Worm (Caenorhabditis elegans): Measurements from ENCODE around the gene K11D12.12.

K11D12.12 gene

ce11 chrV:5040925-5041324 lies 11.1 kb upstream of the K11D12.12 start, which contains the start of gene K11D12.8:
TSS of gene K11D12.8 (minus strand) at chrV:5041001.
- no peak for TF ChIP-seq unc-62 (GFP tag; optimal IDR thresholded peaks at IDR 0.05)

ce11 chrV:5046103-5046502 lies 6.0 kb upstream of the K11D12.12 start, which contains the start of gene exc-14:
TSS of gene exc-14 (minus strand) at chrV:5046203.
- no peak for TF ChIP-seq unc-62 (GFP tag; optimal IDR thresholded peaks at IDR 0.05)

- TF ChIP-seq unc-62 (GFP tag; optimal IDR thresholded peaks at IDR 0.05) = no peak
Measured at ce11 chrV:5046558-5046957, 5.5 kb upstream of the K11D12.12 start.

ce11 chrV:5049333-5049942 lies 2.6 kb upstream of the K11D12.12 start, which contains the start of the genes pqn-51 and K11D12.14:
TSS of gene pqn-51 (plus strand) at chrV:5049607.
TSS of gene K11D12.14 (plus strand) at chrV:5049636.
- no peak for TF ChIP-seq unc-62 (GFP tag; optimal IDR thresholded peaks at IDR 0.05)

ce11 chrV:5050073-5050599 lies 1.9 kb upstream of the K11D12.12 start:
- no peak for TF ChIP-seq unc-62 (GFP tag; optimal IDR thresholded peaks at IDR 0.05)

ce11 chrV:5053335-5053734 lies 1.3 kb downstream of the K11D12.12 start, which contains the start of gene cwp-4:
TSS of gene cwp-4 (plus strand) at chrV:5053635.
- no peak for TF ChIP-seq unc-62 (GFP tag; optimal IDR thresholded peaks at IDR 0.05)

ce11 chrV:5064761-5065421 lies 12.8 kb downstream of the K11D12.12 start, which contains the start of gene mlk-1:
TSS of gene mlk-1 (minus strand) at chrV:5064811.
- TF ChIP-seq unc-62 (GFP tag; optimal IDR thresholded peaks at IDR 0.05) = no peak

ce11 chrV:5067390-5067789 lies 15.3 kb downstream of the K11D12.12 start:
- TF ChIP-seq unc-62 (GFP tag; optimal IDR thresholded peaks at IDR 0.05) = no peak

- no peak for TF ChIP-seq unc-62 (GFP tag; optimal IDR thresholded peaks at IDR 0.05)
Measured at ce11 chrV:5069440-5069839, 17.4 kb downstream of the K11D12.12 start, which contains the start of gene Y58A7A.1. TSS of gene Y58A7A.1 (minus strand) at chrV:5069540.

ce11 chrV:5072082-5072481 lies 20.0 kb downstream of the K11D12.12 start, which contains the start of gene Y58A7A.2:
TSS of gene Y58A7A.2 (minus strand) at chrV:5072182.
- no peak for TF ChIP-seq unc-62 (GFP tag; optimal IDR thresholded peaks at IDR 0.05)

ce11 chrV:5080853-5081338 lies 28.8 kb downstream of the K11D12.12 start, which contains the start of gene Y58A7A.3:
TSS of gene Y58A7A.3 (minus strand) at chrV:5080903.
- TF ChIP-seq unc-62 (GFP tag; optimal IDR thresholded peaks at IDR 0.05) = no peak

ce11 chrV:5084957-5085465 lies 33.0 kb downstream of the K11D12.12 start, which contains the start of gene Y58A7A.4:
TSS of gene Y58A7A.4 (minus strand) at chrV:5085007.
- TF ChIP-seq unc-62 (GFP tag; optimal IDR thresholded peaks at IDR 0.05) = no peak

- no peak for TF ChIP-seq unc-62 (GFP tag; optimal IDR thresholded peaks at IDR 0.05)
Measured at ce11 chrV:5086919-5087404, 34.9 kb downstream of the K11D12.12 start, which contains the start of gene Y58A7A.5. TSS of gene Y58A7A.5 (minus strand) at chrV:5086969.

ce11 chrV:5088311-5088710 lies 36.2 kb downstream of the K11D12.12 start:
- TF ChIP-seq unc-62 (GFP tag; optimal IDR thresholded peaks at IDR 0.05) = no peak

- TF ChIP-seq unc-62 (GFP tag; optimal IDR thresholded peaks at IDR 0.05) = no peak
Measured at ce11 chrV:5089497-5090134, 37.6 kb downstream of the K11D12.12 start, which contains the start of gene glb-32. TSS of gene glb-32 (minus strand) at chrV:5089547.

All from whole organism, dauer.